Worm (Caenorhabditis elegans) whole organism, L4 larva: ENCODE measurements around the gene C09E7.10.

ENCODE experiments used
- ZK546.5 ChIP-seq, 2 experiments: sonication (generic microtip); optimal IDR thresholded peaks; 2 replicates each; lab custom pipeline; 2017; ENCODE audit warnings: missing biosample characterization in 2 of 2, missing genetic modification characterization in 2 of 2
- lin-13 ChIP-seq: fragments of 150-350 bp; optimal IDR thresholded peaks from 2 replicates; lab custom pipeline; 2014; ENCODE audit warnings: missing biosample characterization, missing genetic modification reagents, missing genetic modification characterization
- pha-4 ChIP-seq, 2 experiments: fragments of 150-350 bp in 1 of 2; fragments of 200-800 bp in 1 of 2; sonication (Bioruptor generic) in 1 of 2; IDR thresholded peaks in 1 of 2; optimal IDR thresholded peaks in 1 of 2; 2 replicates each; pipeline versions ENCODE4 v1.3.6 to Lab custom; 2014 to 2022; ENCODE audit warnings: missing genetic modification characterization in 2 of 2, missing genetic modification reagents in 2 of 2, missing biosample characterization in 1 of 2, missing compliant biosample characterization in 1 of 2
- sdz-12 ChIP-seq: fragments of 200-800 bp; sonication (Bioruptor generic); optimal IDR thresholded peaks from 2 replicates; lab custom pipeline; 2018; ENCODE audit warnings: mild to moderate bottlenecking, missing genetic modification characterization, missing compliant biosample characterization
- snpc-4 ChIP-seq: fragments of 150-350 bp; optimal IDR thresholded peaks from 2 replicates; lab custom pipeline; 2014; ENCODE audit warnings: missing biosample characterization, missing genetic modification characterization

DNA sequence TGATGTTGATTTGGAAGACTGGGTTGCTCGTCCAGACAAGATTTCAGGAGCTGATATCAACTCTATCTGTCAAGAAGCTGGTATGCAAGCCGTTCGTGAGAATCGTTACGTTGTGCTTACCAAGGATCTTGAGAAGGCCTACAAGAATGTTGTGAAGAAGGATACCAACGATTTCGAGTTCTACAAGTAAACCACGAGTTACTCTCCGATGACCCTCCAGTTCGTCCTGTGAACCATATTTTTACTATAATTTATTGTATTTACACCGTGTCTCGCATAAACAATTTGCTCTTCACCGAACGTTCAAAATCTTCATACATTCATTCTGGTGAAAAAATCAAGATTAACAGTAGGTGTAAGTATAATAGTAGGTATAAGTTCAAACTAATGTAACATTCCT is 28.9 kb downstream of the C09E7.10 start:
- TF ChIP-seq pha-4 (GFP tag; IDR thresholded peaks at IDR 0.05; lab: Robert Waterston, UW) = no peak
- TF ChIP-seq pha-4 (tag; optimal IDR thresholded peaks at IDR 0.05; lab: Kevin White, UChicago) = no peak
- TF ChIP-seq snpc-4 = no peak
- TF ChIP-seq lin-13 (GFP tag; lab: Kevin White, UChicago) = no peak
- no peak for TF ChIP-seq ZK546.5 (tag; optimal IDR thresholded peaks at IDR 0.05; lab: Kevin White, UChicago)
- no peak for TF ChIP-seq sdz-12 (GFP tag; lab: Kevin White, UChicago)
